Fruit fly (Drosophila melanogaster) whole organism, pupa: ENCODE measurements around the gene Theg.

ENCODE experiments used
- CG12605 ChIP-seq: fragments of 200-800 bp; sonication (Bioruptor generic); IDR thresholded peaks from 2 replicates; pipeline ENCODE4 v1.3.6; 2022; ENCODE audit warnings: missing biosample characterization, missing genetic modification characterization
- CG9948 ChIP-seq: fragments of 200-800 bp; sonication (Bioruptor generic); optimal IDR thresholded peaks from 2 replicates; lab custom pipeline; 2018; ENCODE audit warnings: missing biosample characterization, mild to moderate bottlenecking, missing genetic modification characterization, moderate library complexity
- Ets98B ChIP-seq: fragments of 200-800 bp; sonication (Bioruptor generic); IDR thresholded peaks from 2 replicates; pipeline ENCODE4 v1.3.6; 2022; ENCODE audit warnings: missing biosample characterization, missing genetic modification characterization
- Pif1A ChIP-seq: fragments of 200-800 bp; sonication (Bioruptor generic); optimal IDR thresholded peaks from 3 replicates; lab custom pipeline; 2016; ENCODE audit warnings: missing biosample characterization, missing genetic modification characterization
- gl ChIP-seq: fragments of 200-800 bp; sonication (Bioruptor generic); optimal IDR thresholded peaks from 2 replicates; lab custom pipeline; 2018; ENCODE audit warnings: missing biosample characterization, mild to moderate bottlenecking, missing genetic modification characterization

dm6 chr3R:22023041-22023626 lies 8.6 kb downstream of the Theg start, which contains the start of the genes Mitofilin and mRpL35:
- TF ChIP-seq gl (tag; lab: Kevin White, UChicago) (no peak), CG12605 (GFP tag; lab: Robert Waterston, UW) (no peak), Ets98B (GFP tag; lab: Robert Waterston, UW) (no peak), Pif1A (GFP tag; lab: Kevin White, UChicago) (no peak), CG9948 (tag; lab: Kevin White, UChicago) (no peak)
